Fruit fly (Drosophila melanogaster) whole organism: Measurements from ENCODE around the gene Trm7-34.

Experiments
- CG8478 ChIP-seq: fragments of >200 bp; optimal IDR thresholded peaks from 2 replicates; lab custom pipeline; 2018; ENCODE audit warnings: inconsistent platforms
- Dll ChIP-seq: fragments of >200 bp; optimal IDR thresholded peaks from 2 replicates; lab custom pipeline; 2017

DNA sequence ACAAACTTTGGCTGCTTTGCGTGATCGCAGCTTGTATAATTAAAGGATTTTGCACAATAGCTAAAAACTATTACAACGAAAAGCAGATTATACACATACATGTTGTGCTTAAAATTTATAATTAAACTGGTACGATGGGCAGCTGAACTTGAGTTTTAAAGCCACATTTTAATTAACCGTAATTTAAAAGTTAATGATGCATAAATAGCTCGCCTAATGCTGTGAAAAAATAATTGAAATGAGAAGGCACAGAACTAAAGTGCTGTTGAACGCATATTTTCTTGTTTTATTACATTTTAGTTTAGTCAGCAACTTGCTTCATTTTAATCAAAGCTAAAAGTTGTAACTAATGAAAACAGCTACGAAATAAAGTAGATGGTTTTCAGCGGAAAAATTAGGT, 4.1 kb downstream of the Trm7-34 start, which contains the start of gene Obp93a:
- no peak for TF ChIP-seq CG8478 (lab: Kevin White, UChicago)
- TF ChIP-seq Dll (lab: Kevin White, UChicago): no peak
